Fruit fly (Drosophila melanogaster) whole organism, wandering third instar larva: ENCODE results near the gene CG4069.

Source experiments
- Abd-B ChIP-seq: fragments of >200 bp; optimal IDR thresholded peaks from 2 replicates; lab custom pipeline; 2017; ENCODE audit warnings: missing biosample characterization, missing genetic modification characterization
- CG32264 ChIP-seq: fragments of 200-800 bp; sonication (Bioruptor generic); optimal IDR thresholded peaks from 2 replicates; lab custom pipeline; 2016; ENCODE audit warnings: missing biosample characterization, missing genetic modification characterization
- CrebA ChIP-seq: fragments of 200-800 bp; sonication (Bioruptor generic); optimal IDR thresholded peaks from 2 replicates; lab custom pipeline; 2016; ENCODE audit warnings: missing biosample characterization, mild to moderate bottlenecking, missing genetic modification characterization, borderline replicate concordance
- Dfd ChIP-seq: fragments of >200 bp; optimal IDR thresholded peaks from 2 replicates; lab custom pipeline; 2017; ENCODE audit warnings: missing biosample characterization, missing genetic modification characterization
- Dif ChIP-seq: fragments of 200-275, 200-300 bp; sonication (Bioruptor generic); optimal IDR thresholded peaks from 2 replicates; lab custom pipeline; 2018; ENCODE audit warnings: missing biosample characterization, missing genetic modification characterization; ENCODE audit not compliant: partially characterized antibody
- GATAd ChIP-seq: sonication (Bioruptor generic); optimal IDR thresholded peaks from 2 replicates; lab custom pipeline; 2016; ENCODE audit warnings: missing biosample characterization, missing genetic modification characterization
- HLH106 ChIP-seq: fragments of 200-800 bp; optimal IDR thresholded peaks from 3 replicates; lab custom pipeline; 2019; ENCODE audit warnings: missing biosample characterization, mild to moderate bottlenecking, missing genetic modification characterization, moderate library complexity
- Hnf4 ChIP-seq: fragments of 200-800 bp; sonication (Bioruptor generic); optimal IDR thresholded peaks from 2 replicates; lab custom pipeline; 2016; ENCODE audit warnings: missing biosample characterization, mild to moderate bottlenecking, missing genetic modification characterization
- Hr78 ChIP-seq: fragments of >200 bp; optimal IDR thresholded peaks from 2 replicates; lab custom pipeline; 2017; ENCODE audit warnings: missing biosample characterization, missing genetic modification characterization
- Hr83 ChIP-seq: fragments of 200-300 bp; sonication (Bioruptor generic); optimal IDR thresholded peaks from 2 replicates; lab custom pipeline; 2016; ENCODE audit warnings: missing biosample characterization, mild to moderate bottlenecking, missing genetic modification characterization, moderate library complexity; ENCODE audit not compliant: poor library complexity, severe bottlenecking
- Jra ChIP-seq: sonication (Bioruptor generic); optimal IDR thresholded peaks from 2 replicates; lab custom pipeline; 2016; ENCODE audit warnings: missing biosample characterization, missing genetic modification characterization
- Mio ChIP-seq: sonication (Bioruptor generic); optimal IDR thresholded peaks from 2 replicates; lab custom pipeline; 2016; ENCODE audit warnings: missing biosample characterization, missing genetic modification characterization
- N ChIP-seq: fragments of >200 bp; optimal IDR thresholded peaks from 2 replicates; lab custom pipeline; 2018; ENCODE audit warnings: missing biosample characterization, missing external identifiers, missing genetic modification characterization
- OdsH ChIP-seq: fragments of 200-800 bp; sonication (Bioruptor generic); optimal IDR thresholded peaks from 2 replicates; lab custom pipeline; 2016; ENCODE audit warnings: missing biosample characterization, mild to moderate bottlenecking, missing genetic modification characterization
- Rel ChIP-seq, 2 experiments: fragments of 200-800 bp; sonication (Bioruptor generic) in 1 of 2; optimal IDR thresholded peaks; 2 replicates in 1 of 2; 3 replicates in 1 of 2; lab custom pipeline; 2016 to 2019; ENCODE audit warnings: mild to moderate bottlenecking in 2 of 2, missing biosample characterization in 2 of 2, missing genetic modification characterization in 2 of 2, moderate library complexity in 1 of 2
- Sp1 ChIP-seq: fragments of 200-800 bp; sonication (Bioruptor generic); optimal IDR thresholded peaks from 3 replicates; lab custom pipeline; 2019; ENCODE audit warnings: missing biosample characterization, mild to moderate bottlenecking, missing genetic modification characterization, moderate library complexity
- Vsx2 ChIP-seq: fragments of 200-300, 225-300 bp; sonication (Bioruptor generic); optimal IDR thresholded peaks from 2 replicates; lab custom pipeline; 2018; ENCODE audit warnings: missing biosample characterization, missing genetic modification characterization; ENCODE audit not compliant: partially characterized antibody
- br ChIP-seq: fragments of 200-800 bp; sonication (Bioruptor generic); optimal IDR thresholded peaks from 2 replicates; lab custom pipeline; 2016; ENCODE audit warnings: missing biosample characterization, missing genetic modification characterization
- brk ChIP-seq: fragments of 200-800 bp; sonication (Bioruptor generic); optimal IDR thresholded peaks from 2 replicates; lab custom pipeline; 2016; ENCODE audit warnings: missing biosample characterization, mild to moderate bottlenecking, missing genetic modification characterization
- dl ChIP-seq, 2 experiments: fragments of 175-275, 200-275 bp in 1 of 2; fragments of 200-275 bp in 1 of 2; sonication (Bioruptor generic); optimal IDR thresholded peaks; lab custom pipeline; 2018; ENCODE audit warnings: mild to moderate bottlenecking in 2 of 2, missing biosample characterization in 2 of 2, missing genetic modification characterization in 2 of 2, moderate library complexity in 2 of 2; ENCODE audit not compliant: partially characterized antibody in 2 of 2, insufficient read depth in 1 of 2
- dmrt93B ChIP-seq: fragments of 200-800 bp; sonication (Bioruptor generic); optimal IDR thresholded peaks from 2 replicates; lab custom pipeline; 2018; ENCODE audit warnings: missing biosample characterization, mild to moderate bottlenecking, missing genetic modification characterization
- dsf ChIP-seq: sonication (Bioruptor generic); optimal IDR thresholded peaks from 2 replicates; lab custom pipeline; 2016; ENCODE audit warnings: missing biosample characterization, missing genetic modification characterization, borderline replicate concordance
- ey ChIP-seq: fragments of 200-800 bp; sonication (Bioruptor generic); optimal IDR thresholded peaks from 2 replicates; lab custom pipeline; 2016; ENCODE audit warnings: missing biosample characterization, missing genetic modification characterization
- foxo ChIP-seq, 2 experiments: fragments of 200-800 bp; sonication (Bioruptor generic); optimal IDR thresholded peaks; 2 replicates in 1 of 2; 3 replicates in 1 of 2; lab custom pipeline; 2016 to 2017; ENCODE audit warnings: missing biosample characterization in 2 of 2, missing genetic modification characterization in 2 of 2
- fru ChIP-seq: fragments of 200-800 bp; sonication (Bioruptor generic); optimal IDR thresholded peaks from 3 replicates; lab custom pipeline; 2016; ENCODE audit warnings: missing biosample characterization, mild to moderate bottlenecking, missing genetic modification characterization
- h ChIP-seq: fragments of 200-800 bp; sonication (Bioruptor generic); optimal IDR thresholded peaks from 3 replicates; lab custom pipeline; 2016; ENCODE audit warnings: missing biosample characterization, mild to moderate bottlenecking, missing genetic modification characterization
- jim ChIP-seq: fragments of 175-275, 200-325 bp; sonication (Bioruptor generic); optimal IDR thresholded peaks from 2 replicates; lab custom pipeline; 2016; ENCODE audit warnings: missing biosample characterization, mild to moderate bottlenecking, missing genetic modification characterization
- lola ChIP-seq: fragments of >200 bp; optimal IDR thresholded peaks from 2 replicates; lab custom pipeline; 2017; ENCODE audit warnings: missing biosample characterization, missing genetic modification characterization
- pan ChIP-seq: fragments of >200 bp; optimal IDR thresholded peaks from 2 replicates; lab custom pipeline; 2017
- psq ChIP-seq: fragments of 200-800 bp; sonication (Bioruptor generic); optimal IDR thresholded peaks from 3 replicates; lab custom pipeline; 2017; ENCODE audit warnings: missing biosample characterization, mild to moderate bottlenecking, missing genetic modification characterization, moderate library complexity
- rgr ChIP-seq: fragments of 200-800 bp; sonication (Bioruptor generic); optimal IDR thresholded peaks from 3 replicates; lab custom pipeline; 2016; ENCODE audit warnings: missing biosample characterization, mild to moderate bottlenecking, missing genetic modification characterization
- sage ChIP-seq: fragments of 200-800 bp; sonication (Bioruptor generic); optimal IDR thresholded peaks from 2 replicates; lab custom pipeline; 2016; ENCODE audit warnings: missing biosample characterization, mild to moderate bottlenecking, missing genetic modification characterization
- sv ChIP-seq: fragments of 200-800 bp; sonication (Bioruptor generic); optimal IDR thresholded peaks from 3 replicates; lab custom pipeline; 2016; ENCODE audit warnings: missing biosample characterization, missing genetic modification characterization
- usp ChIP-seq: fragments of >200 bp; optimal IDR thresholded peaks from 2 replicates; lab custom pipeline; 2017; ENCODE audit warnings: missing biosample characterization, missing genetic modification characterization
- woc ChIP-seq: sonication (Bioruptor generic); optimal IDR thresholded peaks from 2 replicates; lab custom pipeline; 2016; ENCODE audit warnings: missing biosample characterization, mild to moderate bottlenecking, missing genetic modification characterization

The CG4069 gene

dm6 chr3L:12519315-12519714 is 17.8 kb downstream of the CG4069 start:
- TF ChIP-seq h (GFP tag; lab: Kevin White, UChicago) (peak; percentile 25), Dif (GFP tag; lab: Kevin White, UChicago) (peak; percentile 8), Rel (GFP tag; optimal IDR thresholded peaks at IDR 0.05; lab: Kevin White, UChicago) (no peak), Rel (tag; optimal IDR thresholded peaks at IDR 0.05; lab: Kevin White, UChicago) (peak; percentile 38), woc (GFP tag; lab: Kevin White, UChicago) (no peak), OdsH (GFP tag; lab: Kevin White, UChicago) (no peak)
- TF ChIP-seq, all 38 proteins: peak for 3

dm6 chr3L:12517443-12518209 is 19.5 kb downstream of the CG4069 start:
- TF ChIP-seq Dfd (GFP tag; lab: Kevin White, UChicago) (peak; percentile 92), rgr (no peak), dsf (GFP tag; lab: Kevin White, UChicago) (no peak), ey (GFP tag; lab: Kevin White, UChicago) (no peak)

dm6 chr3L:12515691-12516455 is 21.2 kb downstream of the CG4069 start:
- TF ChIP-seq Jra (GFP tag; lab: Kevin White, UChicago) (no peak), brk (no peak), Dif (GFP tag; lab: Kevin White, UChicago) (peak; percentile 30), Rel (GFP tag; optimal IDR thresholded peaks at IDR 0.05; lab: Kevin White, UChicago) (no peak), Rel (tag; optimal IDR thresholded peaks at IDR 0.05; lab: Kevin White, UChicago) (no peak), ey (GFP tag; lab: Kevin White, UChicago) (no peak), OdsH (GFP tag; lab: Kevin White, UChicago) (peak; percentile 24), Mio (no peak), Sp1 (GFP tag; lab: Kevin White, UChicago) (peak; percentile 32), woc (GFP tag; lab: Kevin White, UChicago) (no peak), Abd-B (GFP tag; lab: Kevin White, UChicago) (no peak), CG32264 (GFP tag; lab: Kevin White, UChicago) (no peak), fru (GFP tag; lab: Kevin White, UChicago) (peak; percentile 96), rgr (no peak), Dfd (GFP tag; lab: Kevin White, UChicago) (no peak), psq (GFP tag; lab: Kevin White, UChicago) (peak; percentile 3), dl (GFP tag; optimal IDR thresholded peaks at IDR 0.05; lab: Kevin White, UChicago; ENCODE audit: insufficient read depth in 1 of 2, partially characterized antibody in 2 of 2) (peak in 1 of 2 experiments; percentile 1), dsf (GFP tag; lab: Kevin White, UChicago) (no peak), lola (no peak), h (GFP tag; lab: Kevin White, UChicago) (no peak)

- peak; percentile 94 for TF ChIP-seq br (GFP tag; lab: Kevin White, UChicago)
- TF ChIP-seq HLH106 = peak; percentile 85
- TF ChIP-seq foxo (GFP tag; optimal IDR thresholded peaks at IDR 0.05; lab: Kevin White, UChicago) = peak; percentile 5 to 93
- TF ChIP-seq Sp1 (GFP tag; lab: Kevin White, UChicago) = peak; percentile 80
- no peak for TF ChIP-seq Vsx2
- peak; percentile 90 for TF ChIP-seq ey (GFP tag; lab: Kevin White, UChicago)
- no peak for TF ChIP-seq usp
- TF ChIP-seq dsf (GFP tag; lab: Kevin White, UChicago) = peak; percentile 68
- TF ChIP-seq dl (GFP tag; optimal IDR thresholded peaks at IDR 0.05; lab: Kevin White, UChicago; ENCODE audit: insufficient read depth in 1 of 2, partially characterized antibody in 2 of 2) = no peak
- TF ChIP-seq pan (lab: Kevin White, UChicago) = no peak
- TF ChIP-seq jim (GFP tag; lab: Kevin White, UChicago) = peak; percentile 30
- peak; percentile 77 for TF ChIP-seq CG32264 (GFP tag; lab: Kevin White, UChicago)
- TF ChIP-seq OdsH (GFP tag; lab: Kevin White, UChicago) = peak; percentile 83
- TF ChIP-seq woc (GFP tag; lab: Kevin White, UChicago) = peak; percentile 58
- TF ChIP-seq Jra (GFP tag; lab: Kevin White, UChicago) = peak; percentile 91
- TF ChIP-seq Dif (GFP tag; lab: Kevin White, UChicago) = no peak
- no peak for TF ChIP-seq lola
- TF ChIP-seq Hnf4 = peak; percentile 94
- no peak for TF ChIP-seq Mio
- no peak for TF ChIP-seq Hr78 (GFP tag; lab: Kevin White, UChicago)
- no peak for TF ChIP-seq Abd-B (GFP tag; lab: Kevin White, UChicago)
- no peak for TF ChIP-seq sage (GFP tag; lab: Kevin White, UChicago)
- TF ChIP-seq N (GFP tag; lab: Kevin White, UChicago) = no peak
- TF ChIP-seq GATAd (GFP tag; lab: Kevin White, UChicago) = peak; percentile 74
- TF ChIP-seq Dfd (GFP tag; lab: Kevin White, UChicago) = no peak
- TF ChIP-seq psq (GFP tag; lab: Kevin White, UChicago) = peak; percentile 79
- peak; percentile 72 for TF ChIP-seq Hr83
- TF ChIP-seq dmrt93B = peak; percentile 77
- TF ChIP-seq brk = no peak
- no peak for TF ChIP-seq CrebA (GFP tag; lab: Kevin White, UChicago)
- TF ChIP-seq rgr = peak; percentile 90
- peak; percentile 90 for TF ChIP-seq fru (GFP tag; lab: Kevin White, UChicago)
- peak; percentile 93 for TF ChIP-seq sv (GFP tag; lab: Kevin White, UChicago)
These were observed 22.3 kb downstream of the CG4069 start, which contains the start of the genes sti and tral for dm6 chr3L:12514762-12515215. sti (minus strand) TSS chr3L:12514815. tral (plus strand) TSS chr3L:12515059.
